Worm (Caenorhabditis elegans) whole organism, L3 larva: ENCODE data around the gene pals-31.

ENCODE experiments used
- ama-1 ChIP-seq: fragments of 150-350 bp; optimal IDR thresholded peaks from 2 replicates; lab custom pipeline; 2018
- ceh-16 ChIP-seq: sonication (generic microtip); optimal IDR thresholded peaks from 2 replicates; lab custom pipeline; 2017; ENCODE audit warnings: missing biosample characterization, missing genetic modification characterization
- elt-1 ChIP-seq: fragments of 150-350 bp; optimal IDR thresholded peaks from 2 replicates; lab custom pipeline; 2014; ENCODE audit warnings: missing biosample characterization, missing genetic modification characterization
- fkh-10 ChIP-seq: sonication (generic microtip); optimal IDR thresholded peaks from 2 replicates; lab custom pipeline; 2017; ENCODE audit warnings: missing biosample characterization, missing genetic modification reagents, missing genetic modification characterization
- lin-39 ChIP-seq: fragments of 150-350 bp; optimal IDR thresholded peaks from 2 replicates; lab custom pipeline; 2018; ENCODE audit warnings: missing biosample characterization, missing genetic modification reagents, missing genetic modification characterization
- nhr-237 ChIP-seq: fragments of 150-350 bp; optimal IDR thresholded peaks from 2 replicates; lab custom pipeline; 2014; ENCODE audit warnings: missing biosample characterization, missing genetic modification characterization
- pqm-1 ChIP-seq: fragments of 150-350 bp; optimal IDR thresholded peaks from 2 replicates; lab custom pipeline; 2017; ENCODE audit warnings: missing biosample characterization, missing genetic modification characterization, inconsistent platforms
- snpc-4 ChIP-seq: fragments of 150-350 bp; optimal IDR thresholded peaks from 2 replicates; lab custom pipeline; 2014; ENCODE audit warnings: missing biosample characterization, missing genetic modification characterization
- unc-39 ChIP-seq: sonication (generic microtip); optimal IDR thresholded peaks from 4 replicates; lab custom pipeline; 2017; ENCODE audit warnings: missing biosample characterization, missing genetic modification characterization
- unc-62 ChIP-seq: fragments of 150-350 bp; sonication (generic microtip); optimal IDR thresholded peaks from 4 replicates; lab custom pipeline; 2014; ENCODE audit warnings: missing biosample characterization, missing genetic modification reagents, missing genetic modification characterization
- zag-1 ChIP-seq: fragments of 150-350 bp; optimal IDR thresholded peaks from 2 replicates; lab custom pipeline; 2014; ENCODE audit warnings: missing biosample characterization, missing genetic modification characterization

DNA sequence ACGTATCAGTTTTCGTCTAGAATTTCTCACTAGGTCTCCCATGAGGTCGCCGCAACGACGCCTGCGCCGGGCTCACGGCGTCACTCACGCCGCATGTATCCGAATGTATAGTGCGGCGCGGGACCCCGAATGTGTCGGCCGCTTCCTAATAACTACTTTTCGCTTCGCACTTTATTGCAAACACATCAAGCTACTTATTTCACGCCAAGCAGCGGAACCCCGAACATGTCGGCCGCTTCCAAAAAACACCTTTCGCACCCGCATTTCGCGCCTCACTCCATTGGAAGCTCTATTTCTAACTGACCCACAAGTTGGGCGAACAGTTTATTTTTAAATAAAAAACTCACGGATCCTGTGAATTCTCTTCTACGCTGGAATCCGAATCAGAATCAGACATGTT lies 39.7 kb downstream of the pals-31 start:
- TF ChIP-seq pqm-1 (no peak), zag-1 (tag; lab: Kevin White, UChicago) (no peak), elt-1 (tag; lab: Kevin White, UChicago) (no peak), nhr-237 (tag; lab: Kevin White, UChicago) (no peak), unc-39 (tag; lab: Kevin White, UChicago) (no peak), ceh-16 (tag; lab: Kevin White, UChicago) (no peak), fkh-10 (GFP tag; lab: Kevin White, UChicago) (no peak), ama-1 (lab: Kevin White, UChicago) (no peak), snpc-4 (tag; lab: Kevin White, UChicago) (peak; percentile 24), unc-62 (GFP tag; lab: Kevin White, UChicago) (no peak), lin-39 (tag; lab: Kevin White, UChicago) (no peak)
